Worm (Caenorhabditis elegans) whole organism, L2 larva: ENCODE results near the gene Y56A3A.7.

Experiments used
- dmd-4 ChIP-seq: sonication (generic microtip); optimal IDR thresholded peaks from 2 replicates; lab custom pipeline; 2017; ENCODE audit warnings: missing biosample characterization, missing genetic modification characterization
- gmeb-1 ChIP-seq: fragments of 150-350 bp; optimal IDR thresholded peaks from 2 replicates; lab custom pipeline; 2014; ENCODE audit warnings: missing biosample characterization, missing genetic modification characterization
- lsy-2 ChIP-seq, 2 experiments: fragments of 150-350 bp in 1 of 2; sonication (generic microtip) in 1 of 2; optimal IDR thresholded peaks; 2 replicates each; lab custom pipeline; 2014 to 2017; ENCODE audit warnings: missing biosample characterization in 2 of 2, missing genetic modification characterization in 2 of 2
- nhr-10 ChIP-seq: sonication (generic microtip); optimal IDR thresholded peaks from 2 replicates; lab custom pipeline; 2017; ENCODE audit warnings: missing biosample characterization, missing genetic modification characterization
- nhr-23 ChIP-seq: fragments of 150-350 bp; optimal IDR thresholded peaks from 2 replicates; lab custom pipeline; 2014; ENCODE audit warnings: missing biosample characterization, missing genetic modification reagents, missing genetic modification characterization
- unc-39 ChIP-seq: fragments of 150-350 bp; optimal IDR thresholded peaks from 2 replicates; lab custom pipeline; 2014; ENCODE audit warnings: missing biosample characterization, missing genetic modification characterization
- ztf-11 ChIP-seq: sonication (generic microtip); optimal IDR thresholded peaks from 2 replicates; lab custom pipeline; 2017; ENCODE audit warnings: missing biosample characterization, missing genetic modification characterization
- ztf-4 ChIP-seq: fragments of 150-350 bp; optimal IDR thresholded peaks from 2 replicates; lab custom pipeline; 2014; ENCODE audit warnings: missing biosample characterization, missing genetic modification characterization

DNA sequence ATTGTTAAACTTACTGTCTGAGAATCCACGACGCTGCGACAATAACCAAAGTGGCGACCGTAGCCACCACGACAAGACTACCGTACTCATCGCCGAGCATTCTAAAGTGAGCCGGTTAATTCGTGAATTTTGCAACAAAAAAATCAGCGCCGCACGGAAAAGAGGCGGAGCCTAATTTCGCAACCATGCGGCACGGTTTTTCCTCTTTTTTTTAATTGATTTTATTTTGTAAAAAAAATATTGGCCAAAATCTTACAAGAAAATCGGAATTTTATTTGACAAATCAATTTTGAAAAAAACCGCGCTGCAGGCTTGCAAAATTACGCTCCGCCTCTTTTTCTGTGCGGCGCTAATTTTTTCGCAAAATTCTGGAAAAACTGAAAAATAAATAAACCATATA, 13.3 kb downstream of the Y56A3A.7 start, which contains the start of gene dolk-1:
- no peak for TF ChIP-seq lsy-2 (tag; optimal IDR thresholded peaks at IDR 0.05; lab: Kevin White, UChicago)
- no peak for TF ChIP-seq gmeb-1
- TF ChIP-seq nhr-10 (tag; lab: Kevin White, UChicago) = no peak
- TF ChIP-seq dmd-4 = no peak
- TF ChIP-seq nhr-23 = no peak
- no peak for TF ChIP-seq ztf-11 (tag; lab: Kevin White, UChicago)
- TF ChIP-seq ztf-4 = no peak
- no peak for TF ChIP-seq unc-39 (tag; lab: Kevin White, UChicago)
